Worm (Caenorhabditis elegans): ENCODE results near the gene F46B6.10.

DNA sequence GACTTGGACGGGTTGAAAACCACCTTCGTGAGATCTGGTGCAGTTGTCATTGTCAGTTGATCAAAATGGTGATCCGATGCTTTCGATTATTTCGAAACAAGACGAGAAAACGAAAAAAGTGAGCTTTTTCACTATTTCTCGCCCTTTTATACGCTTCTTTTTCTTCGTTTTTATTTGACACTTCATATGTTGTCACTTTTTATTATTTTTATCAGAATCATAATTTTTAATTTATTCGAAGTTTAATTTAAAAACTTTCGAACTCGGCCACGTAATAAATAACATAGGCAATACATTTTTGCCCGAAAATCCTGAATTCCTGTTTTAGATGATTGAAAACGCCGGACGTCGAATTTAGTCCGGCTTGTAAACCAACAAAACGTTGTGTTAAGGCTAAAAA is 47.4 kb downstream of the F46B6.10 start, which contains the start of gene F58E6.5:
- no peak for TF ChIP-seq mxl-3 (GFP tag; optimal IDR thresholded peaks at IDR 0.05)
- no peak for TF ChIP-seq D1046.2 (GFP tag; IDR thresholded peaks at IDR 0.05)
- no peak for TF ChIP-seq zfp-3 (GFP tag; conservative IDR thresholded peaks at IDR 0.05)
